Worm (Caenorhabditis elegans) whole organism, L4 larva: ENCODE data around the gene metl-6.

Experiments
- F49E8.2 ChIP-seq: sonication (generic microtip); optimal IDR thresholded peaks from 2 replicates; lab custom pipeline; 2016; ENCODE audit warnings: missing compliant biosample characterization, mild to moderate bottlenecking, missing genetic modification characterization, borderline replicate concordance
- T26A8.4 ChIP-seq: fragments of 200-800 bp; sonication (Bioruptor generic); IDR thresholded peaks from 2 replicates; pipeline ENCODE4 v1.3.6; 2022; ENCODE audit warnings: missing genetic modification characterization, missing compliant biosample characterization
- Y5F2A.4 ChIP-seq: fragments of 200-800 bp; sonication (Bioruptor generic); optimal IDR thresholded peaks from 2 replicates; lab custom pipeline; 2018; ENCODE audit warnings: mild to moderate bottlenecking, missing genetic modification characterization, missing compliant biosample characterization
- mdl-1 ChIP-seq, 2 experiments: fragments of 150-350 bp in 1 of 2; sonication (generic microtip) in 1 of 2; optimal IDR thresholded peaks; 2 replicates each; lab custom pipeline; 2014 to 2017; ENCODE audit warnings: missing biosample characterization in 2 of 2, missing genetic modification characterization in 2 of 2
- mes-2 ChIP-seq: sonication (generic microtip); optimal IDR thresholded peaks from 2 replicates; lab custom pipeline; 2016; ENCODE audit warnings: missing genotype, mild to moderate bottlenecking, missing genetic modification characterization, missing compliant biosample characterization; ENCODE audit not compliant: poor library complexity, severe bottlenecking
- skn-1 ChIP-seq: fragments of 150-350 bp; optimal IDR thresholded peaks from 2 replicates; lab custom pipeline; 2014; ENCODE audit warnings: missing biosample characterization, missing genetic modification characterization
- snpc-4 ChIP-seq: fragments of 150-350 bp; optimal IDR thresholded peaks from 2 replicates; lab custom pipeline; 2014; ENCODE audit warnings: missing biosample characterization, missing genetic modification characterization

- TF ChIP-seq mes-2 (tag; lab: Kevin White, UChicago) (no peak), snpc-4 (tag; lab: Kevin White, UChicago) (no peak), T26A8.4 (GFP tag; lab: Robert Waterston, UW) (no peak), F49E8.2 (tag; lab: Kevin White, UChicago) (no peak), Y5F2A.4 (GFP tag; lab: Kevin White, UChicago) (no peak), skn-1 (no peak), mdl-1 (tag; optimal IDR thresholded peaks at IDR 0.05; lab: Kevin White, UChicago) (no peak)
Observed at ce11 chrIII:3926801-3927200, 5.3 kb upstream of the metl-6 start.
